Fruit fly (Drosophila melanogaster) Kc167 (cell line): Measurements from ENCODE around the gene CG3857.

ENCODE experiments used
- Myc ChIP-seq: fragments of >200 bp; optimal IDR thresholded peaks from 2 replicates; lab custom pipeline; 2017; ENCODE audit warnings: missing external identifiers
- psq ChIP-seq: fragments of >200 bp; optimal IDR thresholded peaks from 2 replicates; lab custom pipeline; 2017; ENCODE audit warnings: missing external identifiers
- ttk ChIP-seq: sonication (Bioruptor generic); optimal IDR thresholded peaks from 2 replicates; lab custom pipeline; 2017; ENCODE audit warnings: missing external identifiers

- TF ChIP-seq ttk (lab: Kevin White, UChicago): no peak
- no peak for TF ChIP-seq psq (lab: Kevin White, UChicago)
- TF ChIP-seq Myc (lab: Kevin White, UChicago): no peak
These were observed 28.3 kb upstream of the CG3857 start for dm6 chrX:1968152-1968551.
